Fruit fly (Drosophila melanogaster) whole organism: ENCODE measurements around the gene SdhD.

Source experiments
- CG8478 ChIP-seq: fragments of >200 bp; optimal IDR thresholded peaks from 2 replicates; lab custom pipeline; 2018; ENCODE audit warnings: inconsistent platforms
- Dll ChIP-seq: fragments of >200 bp; optimal IDR thresholded peaks from 2 replicates; lab custom pipeline; 2017
- EcR ChIP-seq, 2 experiments: fragments of >200 bp; optimal IDR thresholded peaks; 2 replicates each; lab custom pipeline; 2017; ENCODE audit warnings: missing biosample characterization in 2 of 2, missing genetic modification characterization in 2 of 2, missing genetic modification reagents in 2 of 2
- pan ChIP-seq: fragments of >200 bp; optimal IDR thresholded peaks from 2 replicates; lab custom pipeline; 2017
- psq ChIP-seq: fragments of >200 bp; optimal IDR thresholded peaks from 2 replicates; lab custom pipeline; 2017
- usp ChIP-seq: fragments of >200 bp; optimal IDR thresholded peaks from 2 replicates; lab custom pipeline; 2017; ENCODE audit warnings: missing biosample characterization, missing genetic modification characterization, mixed read lengths

Gene SdhD

dm6 chr3R:23760219-23761018 is at the start of gene SdhD:
Gene SdhD, minus strand, starts transcription at chr3R:23760600.
- TF ChIP-seq EcR (GFP tag; optimal IDR thresholded peaks at IDR 0.05; lab: Kevin White, UChicago), result no peak
- no peak for TF ChIP-seq Dll (lab: Kevin White, UChicago)
- no peak for TF ChIP-seq usp (GFP tag; lab: Kevin White, UChicago)
- TF ChIP-seq pan (lab: Kevin White, UChicago), result no peak
- no peak for TF ChIP-seq CG8478 (lab: Kevin White, UChicago)
- TF ChIP-seq psq (lab: Kevin White, UChicago), result no peak

- TF ChIP-seq CG8478 (lab: Kevin White, UChicago), result no peak
- no peak for TF ChIP-seq usp (GFP tag; lab: Kevin White, UChicago)
- no peak for TF ChIP-seq Dll (lab: Kevin White, UChicago)
- TF ChIP-seq pan (lab: Kevin White, UChicago), result no peak
- no peak for TF ChIP-seq EcR (GFP tag; optimal IDR thresholded peaks at IDR 0.05; lab: Kevin White, UChicago)
- TF ChIP-seq psq (lab: Kevin White, UChicago), result no peak
Observed at dm6 chr3R:23803668-23804067, 43.3 kb upstream of the SdhD start, which contains the start of gene CG34355. Gene CG34355, plus strand, starts transcription at chr3R:23803859.

dm6 chr3R:23791491-23791890 is 31.1 kb upstream of the SdhD start:
- TF ChIP-seq EcR (GFP tag; optimal IDR thresholded peaks at IDR 0.05; lab: Kevin White, UChicago) (no peak), pan (lab: Kevin White, UChicago) (peak; percentile 6), Dll (lab: Kevin White, UChicago) (no peak)

dm6 chr3R:23790483-23791175 is 30.2 kb upstream of the SdhD start:
- TF ChIP-seq Dll (lab: Kevin White, UChicago) (no peak), CG8478 (lab: Kevin White, UChicago) (no peak), pan (lab: Kevin White, UChicago) (no peak), usp (GFP tag; lab: Kevin White, UChicago) (no peak), EcR (GFP tag; optimal IDR thresholded peaks at IDR 0.05; lab: Kevin White, UChicago) (no peak), psq (lab: Kevin White, UChicago) (no peak)

- TF ChIP-seq CG8478 (lab: Kevin White, UChicago) (no peak), pan (lab: Kevin White, UChicago) (no peak), EcR (GFP tag; optimal IDR thresholded peaks at IDR 0.05; lab: Kevin White, UChicago) (no peak), usp (GFP tag; lab: Kevin White, UChicago) (no peak), psq (lab: Kevin White, UChicago) (no peak), Dll (lab: Kevin White, UChicago) (no peak)
Observed at dm6 chr3R:23789584-23789983, 29.2 kb upstream of the SdhD start.

- TF ChIP-seq EcR (GFP tag; optimal IDR thresholded peaks at IDR 0.05; lab: Kevin White, UChicago), result peak in 1 of 2 experiments; percentile 70
- no peak for TF ChIP-seq pan (lab: Kevin White, UChicago)
Observed at dm6 chr3R:23788406-23789021, 28.1 kb upstream of the SdhD start.

dm6 chr3R:23787632-23787960 is 27.2 kb upstream of the SdhD start:
- no peak for TF ChIP-seq usp (GFP tag; lab: Kevin White, UChicago)
- no peak for TF ChIP-seq EcR (GFP tag; optimal IDR thresholded peaks at IDR 0.05; lab: Kevin White, UChicago)
- TF ChIP-seq CG8478 (lab: Kevin White, UChicago), result no peak
- TF ChIP-seq Dll (lab: Kevin White, UChicago), result no peak
- TF ChIP-seq psq (lab: Kevin White, UChicago), result no peak
- TF ChIP-seq pan (lab: Kevin White, UChicago), result no peak

dm6 chr3R:23786768-23787631 is 26.6 kb upstream of the SdhD start:
- TF ChIP-seq Dll (lab: Kevin White, UChicago) (no peak), pan (lab: Kevin White, UChicago) (no peak), CG8478 (lab: Kevin White, UChicago) (no peak), psq (lab: Kevin White, UChicago) (no peak), usp (GFP tag; lab: Kevin White, UChicago) (no peak), EcR (GFP tag; optimal IDR thresholded peaks at IDR 0.05; lab: Kevin White, UChicago) (no peak)

- TF ChIP-seq usp (GFP tag; lab: Kevin White, UChicago), result no peak
Observed at dm6 chr3R:23784925-23785680, 24.7 kb upstream of the SdhD start.

dm6 chr3R:23783961-23784360 is 23.6 kb upstream of the SdhD start:
- no peak for TF ChIP-seq EcR (GFP tag; optimal IDR thresholded peaks at IDR 0.05; lab: Kevin White, UChicago)
- TF ChIP-seq psq (lab: Kevin White, UChicago), result no peak
- no peak for TF ChIP-seq Dll (lab: Kevin White, UChicago)
- TF ChIP-seq CG8478 (lab: Kevin White, UChicago), result no peak
- no peak for TF ChIP-seq usp (GFP tag; lab: Kevin White, UChicago)
- TF ChIP-seq pan (lab: Kevin White, UChicago), result no peak
